Fruit fly (Drosophila melanogaster) whole organism, prepupa: ENCODE data around the gene CG5861.

Experiments
- Blimp-1 ChIP-seq: fragments of 200-800 bp; sonication (Bioruptor generic); optimal IDR thresholded peaks from 3 replicates; lab custom pipeline; 2017; ENCODE audit warnings: missing biosample characterization, missing genetic modification characterization, mild to moderate bottlenecking, moderate library complexity, missing genetic modification reagents
- CG10631 ChIP-seq: fragments of 200-800 bp; sonication (Bioruptor generic); optimal IDR thresholded peaks from 2 replicates; lab custom pipeline; 2016; ENCODE audit warnings: missing biosample characterization, missing genetic modification characterization
- CG10669 ChIP-seq: fragments of 200-800 bp; sonication (Bioruptor generic); optimal IDR thresholded peaks from 3 replicates; lab custom pipeline; 2018; ENCODE audit warnings: missing biosample characterization, mild to moderate bottlenecking, missing genetic modification characterization, moderate library complexity
- CG11762 ChIP-seq: fragments of 200-800 bp; sonication (Bioruptor generic); optimal IDR thresholded peaks from 3 replicates; lab custom pipeline; 2016; ENCODE audit warnings: missing biosample characterization, missing genetic modification characterization; ENCODE audit not compliant: insufficient read depth
- CG11902 ChIP-seq: fragments of 200-800 bp; sonication (Bioruptor generic); optimal IDR thresholded peaks from 3 replicates; lab custom pipeline; 2016; ENCODE audit warnings: missing biosample characterization, missing genetic modification characterization
- CG15336 ChIP-seq: fragments of 200-800 bp; sonication (Bioruptor generic); IDR thresholded peaks from 2 replicates; pipeline ENCODE4 v1.3.6; 2022; ENCODE audit warnings: missing biosample characterization, missing genetic modification characterization
- CG3032 ChIP-seq: fragments of 200-800 bp; optimal IDR thresholded peaks from 2 replicates; lab custom pipeline; 2019; ENCODE audit warnings: missing biosample characterization, mild to moderate bottlenecking, missing genetic modification characterization, moderate library complexity
- CG31627 ChIP-seq: fragments of 200-800 bp; sonication (Bioruptor generic); optimal IDR thresholded peaks from 3 replicates; lab custom pipeline; 2016; ENCODE audit warnings: missing biosample characterization, missing genetic modification characterization
- CG32006 ChIP-seq: fragments of 200-800 bp; sonication (Bioruptor generic); optimal IDR thresholded peaks from 3 replicates; lab custom pipeline; 2017; ENCODE audit warnings: missing biosample characterization, mild to moderate bottlenecking, missing genetic modification characterization
- CG34406 ChIP-seq: fragments of 200-800 bp; sonication (Bioruptor generic); optimal IDR thresholded peaks from 3 replicates; lab custom pipeline; 2016; ENCODE audit warnings: missing biosample characterization, missing genetic modification characterization
- CG4318 ChIP-seq: fragments of 200-800 bp; sonication (Bioruptor generic); optimal IDR thresholded peaks from 3 replicates; lab custom pipeline; 2017; ENCODE audit warnings: missing biosample characterization, mild to moderate bottlenecking, missing genetic modification characterization
- CG6792 ChIP-seq: fragments of 200-800 bp; sonication (Bioruptor generic); optimal IDR thresholded peaks from 3 replicates; lab custom pipeline; 2016; ENCODE audit warnings: missing biosample characterization, missing genetic modification characterization
- CG6808 ChIP-seq: fragments of 200-800 bp; sonication (Bioruptor generic); optimal IDR thresholded peaks from 3 replicates; lab custom pipeline; 2017; ENCODE audit warnings: missing biosample characterization, missing genetic modification characterization, mild to moderate bottlenecking, moderate library complexity, missing genetic modification reagents
- CG7368 ChIP-seq: fragments of 200-800 bp; sonication (Bioruptor generic); optimal IDR thresholded peaks from 3 replicates; lab custom pipeline; 2016; ENCODE audit warnings: missing biosample characterization, missing genetic modification characterization
- CG8632 ChIP-seq: fragments of 200-800 bp; sonication (Bioruptor generic); optimal IDR thresholded peaks from 3 replicates; lab custom pipeline; 2016; ENCODE audit warnings: missing biosample characterization, missing genetic modification characterization
- CG9139 ChIP-seq: fragments of 200-800 bp; sonication (Bioruptor generic); optimal IDR thresholded peaks from 3 replicates; lab custom pipeline; 2017; ENCODE audit warnings: missing biosample characterization, mild to moderate bottlenecking, missing genetic modification characterization
- Eip78C ChIP-seq: fragments of 200-800 bp; sonication (Bioruptor generic); peaks from one replicate; lab custom pipeline; 2016; ENCODE audit warnings: missing biosample characterization, missing genetic modification characterization
- Eip93F ChIP-seq: fragments of 200-800 bp; sonication (Bioruptor generic); optimal IDR thresholded peaks from 2 replicates; lab custom pipeline; 2016; ENCODE audit warnings: missing biosample characterization, mild to moderate bottlenecking, missing genetic modification characterization
- Ets21C ChIP-seq: fragments of 200-800 bp; sonication (Bioruptor generic); optimal IDR thresholded peaks from 3 replicates; lab custom pipeline; 2016; ENCODE audit warnings: missing biosample characterization, missing genetic modification characterization
- Gug ChIP-seq: fragments of 200-800 bp; sonication (Bioruptor generic); IDR thresholded peaks from 2 replicates; pipeline ENCODE4 v1.3.6; 2022; ENCODE audit warnings: missing biosample characterization, missing genetic modification characterization
- Hr39 ChIP-seq: fragments of 200-800 bp; sonication (Bioruptor generic); optimal IDR thresholded peaks from 2 replicates; lab custom pipeline; 2016; ENCODE audit warnings: missing biosample characterization, missing genetic modification characterization
- Hr4 ChIP-seq: fragments of 200-800 bp; sonication (Bioruptor generic); optimal IDR thresholded peaks from 3 replicates; lab custom pipeline; 2016; ENCODE audit warnings: missing biosample characterization, missing genetic modification characterization
- Lpt ChIP-seq: fragments of 200-800 bp; sonication (Bioruptor generic); optimal IDR thresholded peaks from 3 replicates; lab custom pipeline; 2016; ENCODE audit warnings: missing biosample characterization, missing genetic modification characterization
- OdsH ChIP-seq: fragments of 200-800 bp; sonication (Bioruptor generic); optimal IDR thresholded peaks from 3 replicates; lab custom pipeline; 2016; ENCODE audit warnings: missing biosample characterization, missing genetic modification characterization
- Smox ChIP-seq: fragments of 200-800 bp; sonication (Bioruptor generic); optimal IDR thresholded peaks from 3 replicates; lab custom pipeline; 2016; ENCODE audit warnings: missing biosample characterization, missing genetic modification characterization
- Sox102F ChIP-seq: fragments of 200-800 bp; sonication (Bioruptor generic); optimal IDR thresholded peaks from 2 replicates; lab custom pipeline; 2016; ENCODE audit warnings: missing biosample characterization, mild to moderate bottlenecking, missing genetic modification characterization
- Sox14 ChIP-seq: fragments of 200-800 bp; sonication (Bioruptor generic); optimal IDR thresholded peaks from 3 replicates; lab custom pipeline; 2016; ENCODE audit warnings: missing biosample characterization, missing genetic modification characterization
- Sox15 ChIP-seq: fragments of 200-800 bp; sonication (Bioruptor generic); optimal IDR thresholded peaks from 3 replicates; lab custom pipeline; 2016; ENCODE audit warnings: missing biosample characterization, missing genetic modification characterization
- achi ChIP-seq: fragments of 200-800 bp; sonication (Bioruptor generic); optimal IDR thresholded peaks from 3 replicates; lab custom pipeline; 2016; ENCODE audit warnings: missing biosample characterization, missing genetic modification characterization
- cyc ChIP-seq: fragments of 200-800 bp; sonication (Bioruptor generic); optimal IDR thresholded peaks from 3 replicates; lab custom pipeline; 2016; ENCODE audit warnings: missing biosample characterization, missing genetic modification characterization
- dsx ChIP-seq: fragments of 200-800 bp; optimal IDR thresholded peaks from 3 replicates; lab custom pipeline; 2019; ENCODE audit warnings: missing biosample characterization, mild to moderate bottlenecking, missing genetic modification characterization, moderate library complexity; ENCODE audit not compliant: poor library complexity, severe bottlenecking
- eg ChIP-seq: fragments of 200-800 bp; sonication (Bioruptor generic); IDR thresholded peaks from 3 replicates; pipeline ENCODE4 v1.3.6; 2022; ENCODE audit warnings: missing biosample characterization, missing genetic modification characterization
- esn ChIP-seq: fragments of 200-800 bp; sonication (Bioruptor generic); optimal IDR thresholded peaks from 2 replicates; lab custom pipeline; 2016; ENCODE audit warnings: missing biosample characterization, mild to moderate bottlenecking, missing genetic modification characterization, moderate library complexity
- fd85E ChIP-seq: fragments of 200-800 bp; sonication (Bioruptor generic); optimal IDR thresholded peaks from 3 replicates; lab custom pipeline; 2016; ENCODE audit warnings: missing biosample characterization, missing genetic modification characterization
- fkh ChIP-seq: fragments of 200-800 bp; sonication (Bioruptor generic); optimal IDR thresholded peaks from 3 replicates; lab custom pipeline; 2017; ENCODE audit warnings: missing biosample characterization, mild to moderate bottlenecking, missing genetic modification characterization, moderate library complexity
- lz ChIP-seq: fragments of 200-800 bp; sonication (Bioruptor generic); optimal IDR thresholded peaks from 3 replicates; lab custom pipeline; 2016; ENCODE audit warnings: missing biosample characterization, missing genetic modification characterization
- net ChIP-seq: fragments of 200-800 bp; sonication (Bioruptor generic); optimal IDR thresholded peaks from 3 replicates; lab custom pipeline; 2016; ENCODE audit warnings: missing biosample characterization, missing genetic modification characterization
- pdm3 ChIP-seq: fragments of 200-800 bp; sonication (Bioruptor generic); optimal IDR thresholded peaks from 3 replicates; lab custom pipeline; 2016; ENCODE audit warnings: missing biosample characterization, missing genetic modification characterization
- topi ChIP-seq: fragments of 200-800 bp; sonication (Bioruptor generic); optimal IDR thresholded peaks from 3 replicates; lab custom pipeline; 2016; ENCODE audit warnings: missing biosample characterization, missing genetic modification characterization

Gene CG5861

DNA sequence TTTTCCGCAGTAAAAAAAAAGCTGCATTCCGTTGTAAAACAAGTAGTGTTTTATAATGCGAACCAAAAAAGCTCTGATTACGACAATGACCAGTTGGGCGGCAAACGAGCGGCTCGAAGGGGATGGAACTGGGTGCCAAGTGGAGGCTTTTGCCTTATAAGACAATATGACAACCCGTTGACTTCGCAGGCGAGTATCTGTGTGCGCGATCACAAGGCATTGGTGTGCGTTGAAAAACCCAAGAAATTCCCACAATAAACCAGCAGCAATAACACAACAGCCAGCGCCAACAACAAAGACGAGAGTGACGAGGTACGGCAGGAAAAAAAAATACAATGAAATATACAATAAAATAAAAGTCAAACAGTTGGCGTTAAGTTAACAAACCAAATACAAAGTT lies 7.9 kb upstream of the CG5861 start (continued):
- TF ChIP-seq cyc (GFP tag; lab: Kevin White, UChicago) (no peak), CG11762 (GFP tag; lab: Kevin White, UChicago) (no peak), Smox (GFP tag; lab: Kevin White, UChicago) (no peak), eg (GFP tag; lab: Robert Waterston, UW) (no peak; the same call in 2 of the 3 replicates), Lpt (no peak), Hr4 (GFP tag; lab: Kevin White, UChicago) (no peak), CG4318 (no peak), lz (GFP tag; lab: Kevin White, UChicago) (no peak), Gug (no peak), net (GFP tag; lab: Kevin White, UChicago) (no peak), CG10669 (GFP tag; lab: Kevin White, UChicago) (no peak), pdm3 (GFP tag; lab: Kevin White, UChicago) (no peak), OdsH (GFP tag; lab: Kevin White, UChicago) (no peak), Hr39 (no peak), CG10631 (GFP tag; lab: Kevin White, UChicago) (no peak), Ets21C (GFP tag; lab: Kevin White, UChicago) (no peak), CG15336 (GFP tag; lab: Robert Waterston, UW) (no peak), CG6792 (GFP tag; lab: Kevin White, UChicago) (no peak), CG6808 (GFP tag; lab: Kevin White, UChicago) (peak; percentile 65), topi (GFP tag; lab: Kevin White, UChicago) (no peak), CG9139 (GFP tag; lab: Kevin White, UChicago) (no peak)
- TF ChIP-seq, all 60 proteins: peak for 12

DNA sequence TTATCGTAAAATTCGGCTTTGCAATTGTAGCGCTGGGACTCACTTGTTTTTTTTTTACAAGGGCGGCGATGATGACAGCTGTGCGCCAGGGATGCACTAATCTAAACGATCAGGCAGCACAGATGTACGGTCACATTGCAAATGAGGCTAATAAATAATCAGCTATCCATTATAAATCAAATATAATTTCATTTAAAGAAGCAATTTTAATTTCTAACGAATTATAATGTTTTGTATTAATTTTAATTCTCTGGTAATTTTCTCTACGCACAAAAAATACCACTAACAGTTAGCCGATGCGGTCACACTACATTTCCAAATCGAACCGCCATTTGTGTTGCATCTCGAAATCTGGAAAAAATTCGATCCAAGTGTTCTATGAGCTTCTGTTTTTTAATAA lies 3.5 kb upstream of the CG5861 start, which contains the start of the genes cni and fzy:
Gene cni (minus strand): TSS at position 79 of the 400 bp plus-strand sequence.
Gene fzy (plus strand): TSS at position 309 of the 400 bp plus-strand sequence.
- no peak for TF ChIP-seq CG32006
- no peak for TF ChIP-seq dsx (GFP tag; lab: Kevin White, UChicago)
- no peak for TF ChIP-seq Sox102F (GFP tag; lab: Kevin White, UChicago)
- no peak for TF ChIP-seq net (GFP tag; lab: Kevin White, UChicago)
- TF ChIP-seq Blimp-1 (GFP tag; lab: Kevin White, UChicago) = no peak
- peak; percentile 74 for TF ChIP-seq achi (GFP tag; lab: Kevin White, UChicago)
- peak; percentile 26 for TF ChIP-seq lz (GFP tag; lab: Kevin White, UChicago)
- no peak for TF ChIP-seq Hr39
- TF ChIP-seq Sox14 (GFP tag; lab: Kevin White, UChicago) = peak; percentile 42
- peak; percentile 30 for TF ChIP-seq esn (GFP tag; lab: Kevin White, UChicago)
- peak; percentile 23 for TF ChIP-seq CG31627 (GFP tag; lab: Kevin White, UChicago)
- TF ChIP-seq Sox15 (GFP tag; lab: Kevin White, UChicago) = no peak
- TF ChIP-seq CG3032 (tag; lab: Kevin White, UChicago) = peak; percentile 23
- no peak for TF ChIP-seq Smox (GFP tag; lab: Kevin White, UChicago)
- peak; percentile 42 for TF ChIP-seq cyc (GFP tag; lab: Kevin White, UChicago)
- TF ChIP-seq Eip93F (GFP tag; lab: Kevin White, UChicago) = peak; percentile 59
- no peak for TF ChIP-seq CG8632 (GFP tag; lab: Kevin White, UChicago)

DNA sequence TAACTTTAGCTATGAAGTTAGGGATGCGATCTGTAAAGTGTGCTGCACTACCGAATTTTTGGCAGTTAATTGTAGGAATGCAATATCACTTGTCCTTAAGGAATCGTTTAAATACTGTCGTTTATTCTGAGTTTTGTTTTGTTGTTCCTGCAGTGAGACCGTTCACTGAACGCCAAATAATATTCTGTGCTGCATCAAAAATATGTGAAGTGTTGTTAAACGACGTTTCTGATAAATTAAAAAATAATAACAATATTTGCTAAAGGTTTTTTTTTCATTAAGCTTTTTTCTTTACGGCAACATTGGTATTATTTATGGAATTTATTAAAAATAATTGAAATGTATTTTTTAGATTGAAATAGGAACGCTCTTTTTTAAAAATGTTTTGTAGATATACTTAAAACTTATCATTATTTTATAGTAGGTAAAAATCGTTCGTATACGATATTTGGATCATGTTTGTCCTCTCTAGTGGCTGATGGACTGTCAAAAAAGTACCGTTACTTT lies 4.3 kb downstream of the CG5861 start, which contains the start of gene GMF:
Gene GMF (minus strand): TSS at position 182 of the 507 bp plus-strand sequence.
- TF ChIP-seq topi (GFP tag; lab: Kevin White, UChicago) = peak; percentile 37
- TF ChIP-seq cyc (GFP tag; lab: Kevin White, UChicago) = peak; percentile 22
- no peak for TF ChIP-seq CG7368 (GFP tag; lab: Kevin White, UChicago)
- TF ChIP-seq achi (GFP tag; lab: Kevin White, UChicago) = no peak
- TF ChIP-seq fd85E (GFP tag; lab: Kevin White, UChicago) = no peak
- TF ChIP-seq Sox14 (GFP tag; lab: Kevin White, UChicago) = peak; percentile 41
- TF ChIP-seq CG10631 (GFP tag; lab: Kevin White, UChicago) = peak; percentile 38
- peak; percentile 49 for TF ChIP-seq lz (GFP tag; lab: Kevin White, UChicago)
- TF ChIP-seq CG11902 (GFP tag; lab: Kevin White, UChicago) = no peak
- no peak for TF ChIP-seq CG34406 (GFP tag; lab: Kevin White, UChicago)
- TF ChIP-seq fkh = peak; percentile 38
- peak; percentile 55 for TF ChIP-seq esn (GFP tag; lab: Kevin White, UChicago)
- peak; percentile 61 for TF ChIP-seq Eip78C (GFP tag; lab: Kevin White, UChicago)
